Worm (Caenorhabditis elegans): ENCODE data around the gene srv-30.

- TF ChIP-seq unc-120 (tag; optimal IDR thresholded peaks at IDR 0.05; ENCODE audit: poor library complexity, severe bottlenecking) (no peak), unc-62 (GFP tag; optimal IDR thresholded peaks at IDR 0.05) (no peak)
These were observed 51.7 kb downstream of the srv-30 start for ce11 chrIV:6217503-6217902.

All from whole organism, mixed stage, embryonic.